Worm (Caenorhabditis elegans) whole organism, mixed stage, embryonic: ENCODE measurements around the gene set-28.

Source experiments
- M03D4.4 ChIP-seq: sonication (generic microtip); optimal IDR thresholded peaks from 2 replicates; lab custom pipeline; 2017; ENCODE audit warnings: mild to moderate bottlenecking, missing genetic modification characterization, missing compliant biosample characterization
- blmp-1 ChIP-seq: fragments of 150-350 bp; optimal IDR thresholded peaks from 2 replicates; lab custom pipeline; 2014; ENCODE audit warnings: missing biosample characterization, missing genetic modification characterization
- ceh-43 ChIP-seq: fragments of 200-800 bp; sonication (Bioruptor generic); optimal IDR thresholded peaks from 2 replicates; lab custom pipeline; 2018; ENCODE audit warnings: mild to moderate bottlenecking, missing genetic modification characterization, moderate library complexity, missing compliant biosample characterization
- ceh-83 ChIP-seq: fragments of 200-800 bp; sonication (Bioruptor generic); optimal IDR thresholded peaks from 2 replicates; lab custom pipeline; 2018; ENCODE audit warnings: mild to moderate bottlenecking, missing genetic modification characterization, missing compliant biosample characterization
- ces-1 ChIP-seq: fragments of 150-350 bp; optimal IDR thresholded peaks from 2 replicates; lab custom pipeline; 2014; ENCODE audit warnings: missing biosample characterization, missing genetic modification reagents, missing genetic modification characterization
- cnd-1 ChIP-seq: fragments of 200-800 bp; sonication (Bioruptor generic); optimal IDR thresholded peaks from 2 replicates; lab custom pipeline; 2018; ENCODE audit warnings: mild to moderate bottlenecking, missing genetic modification characterization, missing compliant biosample characterization
- lin-32 ChIP-seq: fragments of 200-800 bp; sonication (Bioruptor generic); optimal IDR thresholded peaks from 2 replicates; lab custom pipeline; 2018; ENCODE audit warnings: mild to moderate bottlenecking, missing genetic modification characterization, missing compliant biosample characterization
- mab-5 ChIP-seq: fragments of 150-350 bp; optimal IDR thresholded peaks from 2 replicates; lab custom pipeline; 2014; ENCODE audit warnings: missing biosample characterization, missing genetic modification characterization
- mep-1 ChIP-seq: fragments of 150-350 bp; optimal IDR thresholded peaks from 2 replicates; lab custom pipeline; 2017; ENCODE audit warnings: missing biosample characterization, missing genetic modification reagents, missing genetic modification characterization, inconsistent platforms
- mls-2 ChIP-seq: sonication (generic microtip); optimal IDR thresholded peaks from 2 replicates; lab custom pipeline; 2016; ENCODE audit warnings: mild to moderate bottlenecking, missing genetic modification characterization, moderate library complexity, missing compliant biosample characterization
- nhr-2 ChIP-seq: fragments of 150-350 bp; optimal IDR thresholded peaks from 2 replicates; lab custom pipeline; 2014; ENCODE audit warnings: missing biosample characterization, missing genetic modification characterization
- nhr-237 ChIP-seq: fragments of 150-350 bp; optimal IDR thresholded peaks from 2 replicates; lab custom pipeline; 2014; ENCODE audit warnings: missing biosample characterization, missing genetic modification characterization
- nhr-28 ChIP-seq: fragments of 150-350 bp; optimal IDR thresholded peaks from 2 replicates; lab custom pipeline; 2014; ENCODE audit warnings: missing biosample characterization, missing genetic modification characterization
- snpc-4 ChIP-seq: fragments of 150-350 bp; optimal IDR thresholded peaks from 2 replicates; lab custom pipeline; 2014; ENCODE audit warnings: missing biosample characterization, missing genetic modification characterization
- unc-62 ChIP-seq: fragments of 150-350 bp; optimal IDR thresholded peaks from 2 replicates; lab custom pipeline; 2014; ENCODE audit warnings: missing biosample characterization, missing genetic modification reagents, missing genetic modification characterization

set-28 gene

DNA sequence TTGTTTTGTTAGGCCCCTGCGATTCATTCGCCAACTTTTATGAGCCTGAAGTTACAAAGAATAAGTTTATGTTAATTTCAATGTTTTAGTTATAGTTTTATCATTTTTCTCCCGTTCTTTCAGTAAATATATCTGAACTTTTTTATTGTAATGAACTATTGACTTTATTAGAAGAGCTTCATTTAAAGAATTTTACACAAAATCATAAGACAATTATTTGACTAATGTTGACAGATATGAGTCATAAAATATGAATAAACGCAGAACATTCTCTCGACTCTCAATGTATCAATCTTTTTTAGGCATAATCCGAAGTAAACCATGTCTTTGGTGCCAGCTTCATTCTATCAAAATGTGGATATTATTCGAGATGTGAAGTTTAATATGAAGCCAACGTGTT is 38.3 kb downstream of the set-28 start, which contains the start of the genes T08D2.5 and T08D2.4:
Gene T08D2.5 (plus strand): TSS at position 301 of the 400 bp plus-strand sequence.
Gene T08D2.4 (plus strand): TSS at position 322 of the 400 bp plus-strand sequence.
- TF ChIP-seq mab-5 (tag; lab: Kevin White, UChicago) (no peak), cnd-1 (no peak), mep-1 (no peak), ceh-43 (GFP tag; lab: Kevin White, UChicago) (no peak), snpc-4 (no peak), M03D4.4 (tag; lab: Kevin White, UChicago) (no peak), unc-62 (no peak), nhr-28 (tag; lab: Kevin White, UChicago) (no peak), ceh-83 (GFP tag; lab: Kevin White, UChicago) (no peak), ces-1 (no peak), nhr-2 (tag; lab: Kevin White, UChicago) (no peak), lin-32 (GFP tag; lab: Kevin White, UChicago) (no peak), mls-2 (tag; lab: Kevin White, UChicago) (no peak), nhr-237 (tag; lab: Kevin White, UChicago) (no peak), blmp-1 (tag; lab: Kevin White, UChicago) (no peak)
- TF ChIP-seq, all 35 proteins: peak for 0
